Worm (Caenorhabditis elegans) whole organism, young adult: Measurements from ENCODE around the gene sre-53.

Experiments
- F22D6.2 ChIP-seq: sonication (generic microtip); optimal IDR thresholded peaks from 2 replicates; lab custom pipeline; 2016; ENCODE audit warnings: mild to moderate bottlenecking, missing genetic modification characterization, missing compliant biosample characterization
- attf-3 ChIP-seq: fragments of 200-800 bp; sonication (Bioruptor generic); conservative IDR thresholded peaks from 2 replicates; pipeline ENCODE4 v1.3.6; 2022; ENCODE audit warnings: missing genetic modification reagents, missing genetic modification characterization, missing compliant biosample characterization
- ets-4 ChIP-seq: fragments of 200-800 bp; sonication (Bioruptor generic); optimal IDR thresholded peaks from 2 replicates; lab custom pipeline; 2018; ENCODE audit warnings: mild to moderate bottlenecking, missing genetic modification characterization, missing compliant biosample characterization
- hlh-12 ChIP-seq: sonication (generic microtip); optimal IDR thresholded peaks from 2 replicates; lab custom pipeline; 2016; ENCODE audit warnings: missing genetic modification characterization, missing compliant biosample characterization
- lin-35 ChIP-seq, 3 experiments: fragments of 150-350 bp in 2 of 3; sonication (generic microtip) in 1 of 3; optimal IDR thresholded peaks; 2 replicates each; lab custom pipeline; 2014 to 2018; ENCODE audit warnings: missing biosample characterization in 3 of 3, missing genetic modification characterization in 3 of 3, missing genetic modification reagents in 3 of 3
- nfyb-1 ChIP-seq: fragments of 200-800 bp; sonication (Bioruptor generic); IDR thresholded peaks from 2 replicates; pipeline ENCODE4 v1.3.6; 2022; ENCODE audit warnings: missing genetic modification reagents, missing genetic modification characterization, missing compliant biosample characterization
- pha-4 ChIP-seq: fragments of 150-350 bp; sonication (generic microtip); optimal IDR thresholded peaks from 2 replicates; lab custom pipeline; 2014; ENCODE audit warnings: missing biosample characterization, missing genetic modification reagents, missing genetic modification characterization
- sdz-38 ChIP-seq: sonication (generic microtip); optimal IDR thresholded peaks from 2 replicates; lab custom pipeline; 2016; ENCODE audit warnings: missing genotype, missing genetic modification characterization, missing compliant biosample characterization
- sea-2 ChIP-seq: fragments of 200-800 bp; sonication (Bioruptor generic); IDR thresholded peaks from 2 replicates; pipeline ENCODE4 v1.3.6; 2022; ENCODE audit warnings: missing genetic modification characterization, missing compliant biosample characterization
- snpc-1.3 ChIP-seq: sonication (generic microtip); optimal IDR thresholded peaks from 2 replicates; lab custom pipeline; 2017; ENCODE audit warnings: missing genetic modification characterization, mild to moderate bottlenecking, missing compliant biosample characterization, antibody characterized with exemption, moderate library complexity, missing genotype, missing genetic modification reagents; ENCODE audit not compliant: insufficient read depth
- snpc-4 ChIP-seq, 5 experiments: fragments of 150-350 bp in 1 of 5; sonication (generic microtip) in 4 of 5; optimal IDR thresholded peaks; 2 replicates each; lab custom pipeline; 2014 to 2018; ENCODE audit warnings: missing genetic modification characterization in 5 of 5, missing biosample characterization in 3 of 5, antibody characterized with exemption in 2 of 5, mild to moderate bottlenecking in 2 of 5, missing compliant biosample characterization in 2 of 5, missing genotype in 2 of 5, moderate library complexity in 2 of 5, missing genetic modification reagents in 1 of 5
- unc-62 ChIP-seq: fragments of 150-350 bp; optimal IDR thresholded peaks from 2 replicates; lab custom pipeline; 2014; ENCODE audit warnings: missing biosample characterization, missing genetic modification reagents, missing genetic modification characterization
- xnd-1 ChIP-seq: sonication (generic microtip); optimal IDR thresholded peaks from 2 replicates; lab custom pipeline; 2016; ENCODE audit warnings: missing genotype, missing genetic modification reagents, missing genetic modification characterization, missing compliant biosample characterization

DNA sequence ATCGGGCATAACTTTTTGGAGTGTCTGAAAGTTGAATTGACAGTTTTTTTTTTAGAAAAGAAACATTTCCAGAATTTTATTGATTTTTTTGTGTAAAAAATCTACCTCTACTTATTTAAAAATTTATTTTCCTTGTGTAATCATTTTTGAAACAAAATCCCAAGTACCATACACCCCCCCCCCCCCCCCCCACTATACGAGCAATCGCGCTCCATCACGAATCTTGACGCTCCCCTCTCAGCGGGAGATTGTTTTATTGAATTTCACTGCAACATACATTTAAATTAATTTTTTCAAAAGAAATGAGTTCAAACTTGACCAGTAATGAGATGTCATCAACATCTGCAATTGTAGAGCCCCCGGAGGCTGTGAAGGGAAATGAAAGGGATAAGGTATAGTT, 16.4 kb upstream of the sre-53 start, which contains the start of gene sop-2:
- TF ChIP-seq xnd-1 (tag; lab: Kevin White, UChicago), result no peak
- no peak for TF ChIP-seq sdz-38 (tag; lab: Kevin White, UChicago)
- TF ChIP-seq attf-3 (GFP tag; lab: Robert Waterston, UW), result no peak
- no peak for TF ChIP-seq unc-62 (GFP tag; lab: Kevin White, UChicago)
- TF ChIP-seq lin-35 (GFP tag; optimal IDR thresholded peaks at IDR 0.05; lab: Kevin White, UChicago), result no peak
- TF ChIP-seq nfyb-1 (GFP tag; lab: Robert Waterston, UW), result no peak
- TF ChIP-seq F22D6.2 (tag; lab: Kevin White, UChicago), result no peak
- no peak for TF ChIP-seq pha-4 (tag; lab: Kevin White, UChicago)
- no peak for TF ChIP-seq snpc-4 (GFP tag; optimal IDR thresholded peaks at IDR 0.05; lab: Kevin White, UChicago)
- TF ChIP-seq snpc-4 (tag; optimal IDR thresholded peaks at IDR 0.05; lab: Kevin White, UChicago), result no peak
- TF ChIP-seq ets-4, result no peak
- no peak for TF ChIP-seq sea-2 (GFP tag; lab: Robert Waterston, UW)
- no peak for TF ChIP-seq snpc-1.3 (tag; lab: Kevin White, UChicago)
- no peak for TF ChIP-seq hlh-12 (tag; lab: Kevin White, UChicago)
